Fruit fly (Drosophila melanogaster) whole organism, prepupa: ENCODE results near the gene CG11560.

Source experiments
- CG10631 ChIP-seq: fragments of 200-800 bp; sonication (Bioruptor generic); optimal IDR thresholded peaks from 2 replicates; lab custom pipeline; 2016; ENCODE audit warnings: missing biosample characterization, missing genetic modification characterization
- CG11294 ChIP-seq: fragments of 200-800 bp; sonication (Bioruptor generic); IDR thresholded peaks from 2 replicates; pipeline ENCODE4 v1.3.6; 2022; ENCODE audit warnings: missing biosample characterization, missing genetic modification characterization
- CG11762 ChIP-seq: fragments of 200-800 bp; sonication (Bioruptor generic); optimal IDR thresholded peaks from 3 replicates; lab custom pipeline; 2016; ENCODE audit warnings: missing biosample characterization, missing genetic modification characterization; ENCODE audit not compliant: insufficient read depth
- CG15336 ChIP-seq: fragments of 200-800 bp; sonication (Bioruptor generic); IDR thresholded peaks from 2 replicates; pipeline ENCODE4 v1.3.6; 2022; ENCODE audit warnings: missing biosample characterization, missing genetic modification characterization
- CG1621 ChIP-seq: fragments of 200-800 bp; sonication (Bioruptor generic); optimal IDR thresholded peaks from 3 replicates; lab custom pipeline; 2018; ENCODE audit warnings: missing biosample characterization, mild to moderate bottlenecking, missing genetic modification characterization
- CG16779 ChIP-seq: fragments of 200-800 bp; sonication (Bioruptor generic); optimal IDR thresholded peaks from 3 replicates; lab custom pipeline; 2017; ENCODE audit warnings: missing biosample characterization, mild to moderate bottlenecking, missing genetic modification characterization
- CG32006 ChIP-seq: fragments of 200-800 bp; sonication (Bioruptor generic); optimal IDR thresholded peaks from 3 replicates; lab custom pipeline; 2017; ENCODE audit warnings: missing biosample characterization, mild to moderate bottlenecking, missing genetic modification characterization
- CG34406 ChIP-seq: fragments of 200-800 bp; sonication (Bioruptor generic); optimal IDR thresholded peaks from 3 replicates; lab custom pipeline; 2016; ENCODE audit warnings: missing biosample characterization, missing genetic modification characterization
- CG3919 ChIP-seq: fragments of 200-800 bp; sonication (Bioruptor generic); optimal IDR thresholded peaks from 3 replicates; lab custom pipeline; 2016; ENCODE audit warnings: missing biosample characterization, missing genetic modification characterization
- CG6163 ChIP-seq: fragments of 200-800 bp; sonication (Bioruptor generic); IDR thresholded peaks from 3 replicates; pipeline ENCODE4 v1.3.6; 2022; ENCODE audit warnings: missing biosample characterization, missing genetic modification characterization
- CG6276 ChIP-seq: fragments of 200-800 bp; sonication (Bioruptor generic); optimal IDR thresholded peaks from 2 replicates; lab custom pipeline; 2017; ENCODE audit warnings: missing biosample characterization, mild to moderate bottlenecking, missing genetic modification characterization
- CG6792 ChIP-seq: fragments of 200-800 bp; sonication (Bioruptor generic); optimal IDR thresholded peaks from 3 replicates; lab custom pipeline; 2016; ENCODE audit warnings: missing biosample characterization, missing genetic modification characterization
- CG6808 ChIP-seq: fragments of 200-800 bp; sonication (Bioruptor generic); optimal IDR thresholded peaks from 3 replicates; lab custom pipeline; 2017; ENCODE audit warnings: missing biosample characterization, missing genetic modification characterization, mild to moderate bottlenecking, moderate library complexity, missing genetic modification reagents
- CG6854 ChIP-seq: fragments of 200-800 bp; sonication (Bioruptor generic); optimal IDR thresholded peaks from 2 replicates; lab custom pipeline; 2017; ENCODE audit warnings: missing biosample characterization, mild to moderate bottlenecking, missing genetic modification characterization
- CG8119 ChIP-seq: fragments of 200-800 bp; sonication (Bioruptor generic); IDR thresholded peaks from 3 replicates; pipeline ENCODE4 v1.3.6; 2022; ENCODE audit warnings: missing biosample characterization, missing genetic modification characterization
- CG8319 ChIP-seq: fragments of 200-800 bp; sonication (Bioruptor generic); optimal IDR thresholded peaks from 3 replicates; lab custom pipeline; 2016; ENCODE audit warnings: missing biosample characterization, missing genetic modification characterization
- CG8632 ChIP-seq: fragments of 200-800 bp; sonication (Bioruptor generic); optimal IDR thresholded peaks from 3 replicates; lab custom pipeline; 2016; ENCODE audit warnings: missing biosample characterization, missing genetic modification characterization
- CG9139 ChIP-seq: fragments of 200-800 bp; sonication (Bioruptor generic); optimal IDR thresholded peaks from 3 replicates; lab custom pipeline; 2017; ENCODE audit warnings: missing biosample characterization, mild to moderate bottlenecking, missing genetic modification characterization
- Eip75B ChIP-seq: fragments of 200-800 bp; sonication (Bioruptor generic); optimal IDR thresholded peaks from 3 replicates; lab custom pipeline; 2016; ENCODE audit warnings: missing biosample characterization, missing genetic modification characterization
- Eip78C ChIP-seq: fragments of 200-800 bp; sonication (Bioruptor generic); peaks from one replicate; lab custom pipeline; 2016; ENCODE audit warnings: missing biosample characterization, missing genetic modification characterization
- Eip93F ChIP-seq: fragments of 200-800 bp; sonication (Bioruptor generic); optimal IDR thresholded peaks from 2 replicates; lab custom pipeline; 2016; ENCODE audit warnings: missing biosample characterization, mild to moderate bottlenecking, missing genetic modification characterization
- Ets21C ChIP-seq: fragments of 200-800 bp; sonication (Bioruptor generic); optimal IDR thresholded peaks from 3 replicates; lab custom pipeline; 2016; ENCODE audit warnings: missing biosample characterization, missing genetic modification characterization
- Gug ChIP-seq: fragments of 200-800 bp; sonication (Bioruptor generic); IDR thresholded peaks from 2 replicates; pipeline ENCODE4 v1.3.6; 2022; ENCODE audit warnings: missing biosample characterization, missing genetic modification characterization
- Hr38 ChIP-seq: sonication (Bioruptor generic); optimal IDR thresholded peaks from 2 replicates; lab custom pipeline; 2016; ENCODE audit warnings: missing biosample characterization, missing genetic modification characterization
- Hr39 ChIP-seq: fragments of 200-800 bp; sonication (Bioruptor generic); optimal IDR thresholded peaks from 2 replicates; lab custom pipeline; 2016; ENCODE audit warnings: missing biosample characterization, missing genetic modification characterization
- Hr4 ChIP-seq: fragments of 200-800 bp; sonication (Bioruptor generic); optimal IDR thresholded peaks from 3 replicates; lab custom pipeline; 2016; ENCODE audit warnings: missing biosample characterization, missing genetic modification characterization
- Lpt ChIP-seq: fragments of 200-800 bp; sonication (Bioruptor generic); optimal IDR thresholded peaks from 3 replicates; lab custom pipeline; 2016; ENCODE audit warnings: missing biosample characterization, missing genetic modification characterization
- Met ChIP-seq: fragments of 200-800 bp; sonication (Bioruptor generic); optimal IDR thresholded peaks from 3 replicates; lab custom pipeline; 2016; ENCODE audit warnings: missing biosample characterization, missing genetic modification characterization
- Smox ChIP-seq: fragments of 200-800 bp; sonication (Bioruptor generic); optimal IDR thresholded peaks from 3 replicates; lab custom pipeline; 2016; ENCODE audit warnings: missing biosample characterization, missing genetic modification characterization
- Sox102F ChIP-seq: fragments of 200-800 bp; sonication (Bioruptor generic); optimal IDR thresholded peaks from 2 replicates; lab custom pipeline; 2016; ENCODE audit warnings: missing biosample characterization, mild to moderate bottlenecking, missing genetic modification characterization
- Sox14 ChIP-seq: fragments of 200-800 bp; sonication (Bioruptor generic); optimal IDR thresholded peaks from 3 replicates; lab custom pipeline; 2016; ENCODE audit warnings: missing biosample characterization, missing genetic modification characterization
- achi ChIP-seq: fragments of 200-800 bp; sonication (Bioruptor generic); optimal IDR thresholded peaks from 3 replicates; lab custom pipeline; 2016; ENCODE audit warnings: missing biosample characterization, missing genetic modification characterization
- acj6 ChIP-seq: fragments of 200-800 bp; sonication (Bioruptor generic); optimal IDR thresholded peaks from 3 replicates; lab custom pipeline; 2016; ENCODE audit warnings: missing biosample characterization, missing genetic modification characterization
- dac ChIP-seq: fragments of 200-800 bp; sonication (Bioruptor generic); optimal IDR thresholded peaks from 2 replicates; lab custom pipeline; 2017; ENCODE audit warnings: missing biosample characterization, mild to moderate bottlenecking, missing genetic modification characterization
- eg ChIP-seq: fragments of 200-800 bp; sonication (Bioruptor generic); IDR thresholded peaks from 3 replicates; pipeline ENCODE4 v1.3.6; 2022; ENCODE audit warnings: missing biosample characterization, missing genetic modification characterization
- esn ChIP-seq: fragments of 200-800 bp; sonication (Bioruptor generic); optimal IDR thresholded peaks from 2 replicates; lab custom pipeline; 2016; ENCODE audit warnings: missing biosample characterization, mild to moderate bottlenecking, missing genetic modification characterization, moderate library complexity
- fd59A ChIP-seq: fragments of 200-800 bp; sonication (Bioruptor generic); optimal IDR thresholded peaks from 2 replicates; lab custom pipeline; 2017; ENCODE audit warnings: missing biosample characterization, mild to moderate bottlenecking, missing genetic modification characterization, missing genetic modification reagents
- fd85E ChIP-seq: fragments of 200-800 bp; sonication (Bioruptor generic); optimal IDR thresholded peaks from 3 replicates; lab custom pipeline; 2016; ENCODE audit warnings: missing biosample characterization, missing genetic modification characterization
- fkh ChIP-seq: fragments of 200-800 bp; sonication (Bioruptor generic); optimal IDR thresholded peaks from 3 replicates; lab custom pipeline; 2017; ENCODE audit warnings: missing biosample characterization, mild to moderate bottlenecking, missing genetic modification characterization, moderate library complexity
- lz ChIP-seq: fragments of 200-800 bp; sonication (Bioruptor generic); optimal IDR thresholded peaks from 3 replicates; lab custom pipeline; 2016; ENCODE audit warnings: missing biosample characterization, missing genetic modification characterization
- net ChIP-seq: fragments of 200-800 bp; sonication (Bioruptor generic); optimal IDR thresholded peaks from 3 replicates; lab custom pipeline; 2016; ENCODE audit warnings: missing biosample characterization, missing genetic modification characterization
- pdm3 ChIP-seq: fragments of 200-800 bp; sonication (Bioruptor generic); optimal IDR thresholded peaks from 3 replicates; lab custom pipeline; 2016; ENCODE audit warnings: missing biosample characterization, missing genetic modification characterization
- salr ChIP-seq, 2 experiments: fragments of 200-800 bp; sonication (Bioruptor generic); optimal IDR thresholded peaks; 3 replicates each; lab custom pipeline; 2016 to 2018; ENCODE audit warnings: missing biosample characterization in 2 of 2, missing genetic modification characterization in 2 of 2, mild to moderate bottlenecking in 1 of 2
- ss ChIP-seq, 2 experiments: fragments of 200-800 bp; sonication (Bioruptor generic); optimal IDR thresholded peaks; 2 replicates in 1 of 2; 3 replicates in 1 of 2; lab custom pipeline; 2017 to 2018; ENCODE audit warnings: mild to moderate bottlenecking in 2 of 2, missing biosample characterization in 2 of 2, missing genetic modification characterization in 2 of 2, moderate library complexity in 1 of 2
- svp ChIP-seq: fragments of 200-800 bp; sonication (Bioruptor generic); peaks from one replicate; lab custom pipeline; 2016; ENCODE audit warnings: missing biosample characterization, missing genetic modification characterization
- vri ChIP-seq: fragments of 200-800 bp; sonication (Bioruptor generic); optimal IDR thresholded peaks from 3 replicates; lab custom pipeline; 2016; ENCODE audit warnings: missing biosample characterization, mild to moderate bottlenecking, missing genetic modification characterization

The CG11560 gene

DNA sequence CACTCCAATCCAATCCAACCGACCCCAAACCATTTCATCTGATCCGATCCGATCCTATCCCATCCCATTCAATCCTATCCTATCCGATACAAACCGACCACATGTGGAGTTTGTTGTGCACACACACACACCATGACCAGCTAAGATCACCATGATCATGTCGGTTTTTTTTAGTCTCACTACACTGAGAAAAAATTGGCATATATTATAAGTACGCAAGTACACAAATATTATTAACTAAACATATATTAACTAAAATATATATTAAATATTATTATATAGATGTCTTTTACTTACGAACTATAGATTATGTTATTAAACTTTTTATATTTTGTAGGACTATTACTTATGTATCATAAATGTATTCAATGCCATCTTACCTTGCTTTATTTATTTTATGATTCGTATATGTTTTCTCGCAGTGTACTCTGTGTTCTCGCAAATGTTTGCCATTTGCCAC is 17.9 kb upstream of the CG11560 start (continued):
- TF ChIP-seq CG8119, result peak; percentile 82
- no peak for TF ChIP-seq Hr39 (GFP tag; lab: Kevin White, UChicago)
- no peak for TF ChIP-seq Sox14 (GFP tag; lab: Kevin White, UChicago)
- TF ChIP-seq Met, result peak; percentile 15
- TF ChIP-seq CG16779 (tag; lab: Kevin White, UChicago), result no peak
- TF ChIP-seq CG11294, result no peak
- peak; percentile 50 to 52 for TF ChIP-seq ss (GFP tag; optimal IDR thresholded peaks at IDR 0.05; lab: Kevin White, UChicago)
- peak; percentile 40 for TF ChIP-seq esn (GFP tag; lab: Kevin White, UChicago)
- peak; percentile 45 for TF ChIP-seq CG6792 (GFP tag; lab: Kevin White, UChicago)
- TF ChIP-seq svp (GFP tag; lab: Kevin White, UChicago), result peak; percentile 49
- TF ChIP-seq Smox (GFP tag; lab: Kevin White, UChicago), result peak; percentile 10
- peak; percentile 60 for TF ChIP-seq CG6808 (GFP tag; lab: Kevin White, UChicago)
- no peak for TF ChIP-seq Sox102F (GFP tag; lab: Kevin White, UChicago)
- no peak for TF ChIP-seq CG8319 (GFP tag; lab: Kevin White, UChicago)
- no peak for TF ChIP-seq fd85E (GFP tag; lab: Kevin White, UChicago)
- TF ChIP-seq fd59A (GFP tag; lab: Kevin White, UChicago), result peak; percentile 47
- peak; percentile 55 for TF ChIP-seq CG3919 (GFP tag; lab: Kevin White, UChicago)
- TF ChIP-seq dac (GFP tag; lab: Kevin White, UChicago), result peak; percentile 20
- TF ChIP-seq Eip75B (GFP tag; lab: Kevin White, UChicago), result peak; percentile 5
- peak; percentile 3 for TF ChIP-seq lz (GFP tag; lab: Kevin White, UChicago)
- peak; percentile 20; the same call in 1 of the 3 replicates for TF ChIP-seq CG6163 (GFP tag; lab: Robert Waterston, UW)
- peak; percentile 83 for TF ChIP-seq Eip78C (GFP tag; lab: Kevin White, UChicago)
- peak; percentile 44; the same call in 1 of the 3 replicates for TF ChIP-seq eg
- TF ChIP-seq Hr4 (GFP tag; lab: Kevin White, UChicago), result peak; percentile 16

- TF ChIP-seq svp (GFP tag; lab: Kevin White, UChicago) (peak; percentile 25), Ets21C (GFP tag; lab: Kevin White, UChicago) (no peak)
Observed at dm6 chr3L:12107378-12107777, 12.4 kb upstream of the CG11560 start.

- TF ChIP-seq Hr39 (GFP tag; lab: Kevin White, UChicago) (no peak), Hr38 (GFP tag; lab: Kevin White, UChicago) (no peak), vri (GFP tag; lab: Kevin White, UChicago) (no peak), Eip93F (GFP tag; lab: Kevin White, UChicago) (no peak), CG32006 (GFP tag; lab: Kevin White, UChicago) (peak; percentile 10), net (GFP tag; lab: Kevin White, UChicago) (no peak), fd59A (GFP tag; lab: Kevin White, UChicago) (no peak), CG8632 (GFP tag; lab: Kevin White, UChicago) (no peak), Eip78C (GFP tag; lab: Kevin White, UChicago) (peak; percentile 82), CG11294 (no peak), Ets21C (GFP tag; lab: Kevin White, UChicago) (no peak), CG34406 (no peak), CG9139 (no peak), CG6276 (no peak), pdm3 (GFP tag; lab: Kevin White, UChicago) (no peak), Met (no peak), salr (GFP tag; optimal IDR thresholded peaks at IDR 0.05; lab: Kevin White, UChicago) (no peak), achi (GFP tag; lab: Kevin White, UChicago) (no peak), Gug (GFP tag; lab: Robert Waterston, UW) (peak; percentile 29; the same call in 1 of the 2 replicates), fd85E (GFP tag; lab: Kevin White, UChicago) (no peak), ss (GFP tag; optimal IDR thresholded peaks at IDR 0.05; lab: Kevin White, UChicago) (no peak), CG10631 (GFP tag; lab: Kevin White, UChicago) (peak; percentile 0), fkh (no peak), CG11762 (no peak), Lpt (GFP tag; lab: Kevin White, UChicago) (no peak), svp (GFP tag; lab: Kevin White, UChicago) (peak; percentile 70), CG6792 (GFP tag; lab: Kevin White, UChicago) (no peak), lz (GFP tag; lab: Kevin White, UChicago) (no peak), CG15336 (peak; percentile 64), acj6 (no peak), CG6854 (GFP tag; lab: Kevin White, UChicago) (no peak), CG1621 (tag; lab: Kevin White, UChicago) (no peak), CG8119 (peak; percentile 68), Sox102F (GFP tag; lab: Kevin White, UChicago) (no peak), CG6808 (GFP tag; lab: Kevin White, UChicago) (no peak), Eip75B (GFP tag; lab: Kevin White, UChicago) (no peak), esn (GFP tag; lab: Kevin White, UChicago) (peak; percentile 23)
Observed at dm6 chr3L:12108515-12108914, 11.3 kb upstream of the CG11560 start.
